Worm (Caenorhabditis elegans) whole organism, L3 larva: ENCODE measurements around the gene rbm-34.
A peak's percentile ranks its signal among the peaks of the same experiment; 100 is the strongest.

Experiments
- R02D3.7 ChIP-seq: fragments of 150-350 bp; optimal IDR thresholded peaks from 2 replicates; lab custom pipeline; 2014; ENCODE audit warnings: missing biosample characterization, missing genetic modification characterization
- ZK546.5 ChIP-seq: sonication (generic microtip); optimal IDR thresholded peaks from 2 replicates; lab custom pipeline; 2017; ENCODE audit warnings: missing biosample characterization, missing genetic modification characterization
- ama-1 ChIP-seq: fragments of 150-350 bp; optimal IDR thresholded peaks from 2 replicates; lab custom pipeline; 2018
- ceh-16 ChIP-seq: sonication (generic microtip); optimal IDR thresholded peaks from 2 replicates; lab custom pipeline; 2017; ENCODE audit warnings: missing biosample characterization, missing genetic modification characterization
- ceh-28 ChIP-seq: fragments of 150-350 bp; optimal IDR thresholded peaks from 2 replicates; lab custom pipeline; 2014; ENCODE audit warnings: missing biosample characterization, missing genetic modification reagents, missing genetic modification characterization
- ceh-82 ChIP-seq: fragments of 150-350 bp; optimal IDR thresholded peaks from 2 replicates; lab custom pipeline; 2014; ENCODE audit warnings: missing biosample characterization, missing genetic modification characterization
- daf-12 ChIP-seq: fragments of 150-350 bp; optimal IDR thresholded peaks from 2 replicates; lab custom pipeline; 2014; ENCODE audit warnings: missing biosample characterization, missing genetic modification reagents, missing genetic modification characterization
- egl-27 ChIP-seq: sonication (generic microtip); optimal IDR thresholded peaks from 4 replicates; lab custom pipeline; 2017; ENCODE audit warnings: missing biosample characterization, missing genetic modification reagents, missing genetic modification characterization
- egl-5 ChIP-seq: fragments of 150-350 bp; optimal IDR thresholded peaks from 2 replicates; lab custom pipeline; 2017; ENCODE audit warnings: missing biosample characterization, missing genetic modification reagents, missing genetic modification characterization, inconsistent platforms
- elt-1 ChIP-seq: fragments of 150-350 bp; optimal IDR thresholded peaks from 2 replicates; lab custom pipeline; 2014; ENCODE audit warnings: missing biosample characterization, missing genetic modification characterization
- elt-2 ChIP-seq: sonication (generic microtip); optimal IDR thresholded peaks from 2 replicates; lab custom pipeline; 2016; ENCODE audit warnings: missing genetic modification reagents, mild to moderate bottlenecking, missing genetic modification characterization, missing compliant biosample characterization
- elt-3 ChIP-seq, 3 experiments: fragments of 150-350 bp in 1 of 3; sonication (generic microtip) in 2 of 3; optimal IDR thresholded peaks; 2 replicates in 2 of 3; 4 replicates in 1 of 3; lab custom pipeline; 2014 to 2017; ENCODE audit warnings: missing biosample characterization in 3 of 3, missing genetic modification characterization in 3 of 3
- eor-1 ChIP-seq, 2 experiments: fragments of 150-350 bp; optimal IDR thresholded peaks; 2 replicates each; lab custom pipeline; 2014 to 2018; ENCODE audit warnings: missing biosample characterization in 2 of 2, missing genetic modification characterization in 2 of 2
- fkh-10 ChIP-seq: sonication (generic microtip); optimal IDR thresholded peaks from 2 replicates; lab custom pipeline; 2017; ENCODE audit warnings: missing biosample characterization, missing genetic modification reagents, missing genetic modification characterization
- fkh-2 ChIP-seq: fragments of 150-350 bp; optimal IDR thresholded peaks from 2 replicates; lab custom pipeline; 2014; ENCODE audit warnings: missing biosample characterization, missing genetic modification reagents, missing genetic modification characterization
- fos-1 ChIP-seq: fragments of 150-350 bp; optimal IDR thresholded peaks from 2 replicates; lab custom pipeline; 2014; ENCODE audit warnings: missing biosample characterization, missing genetic modification characterization
- hmg-11 ChIP-seq: sonication (generic microtip); optimal IDR thresholded peaks from 2 replicates; lab custom pipeline; 2016; ENCODE audit warnings: missing genetic modification characterization, missing compliant biosample characterization
- jun-1 ChIP-seq: fragments of 150-350 bp; optimal IDR thresholded peaks from 2 replicates; lab custom pipeline; 2014; ENCODE audit warnings: missing biosample characterization, missing genetic modification reagents, missing genetic modification characterization
- lin-15B ChIP-seq: fragments of 150-350 bp; optimal IDR thresholded peaks from 2 replicates; lab custom pipeline; 2014; ENCODE audit warnings: missing biosample characterization, missing genetic modification characterization
- lsy-12 ChIP-seq: sonication (generic microtip); optimal IDR thresholded peaks from 2 replicates; lab custom pipeline; 2016; ENCODE audit warnings: mild to moderate bottlenecking, missing genetic modification characterization, missing compliant biosample characterization
- mdl-1 ChIP-seq: fragments of 150-350 bp; optimal IDR thresholded peaks from 2 replicates; lab custom pipeline; 2014; ENCODE audit warnings: missing biosample characterization, missing genetic modification characterization
- mml-1 ChIP-seq: fragments of 150-350 bp; sonication (generic microtip); optimal IDR thresholded peaks from 3 replicates; lab custom pipeline; 2014; ENCODE audit warnings: missing biosample characterization, missing genetic modification characterization
- nfya-1 ChIP-seq: sonication (generic microtip); optimal IDR thresholded peaks from 2 replicates; lab custom pipeline; 2017; ENCODE audit warnings: missing genetic modification characterization, mild to moderate bottlenecking, missing compliant biosample characterization, antibody characterized with exemption, moderate library complexity; ENCODE audit not compliant: insufficient read depth
- nhr-11 ChIP-seq: fragments of 150-350 bp; optimal IDR thresholded peaks from 2 replicates; lab custom pipeline; 2014; ENCODE audit warnings: missing biosample characterization, missing genetic modification characterization
- nhr-12 ChIP-seq: fragments of 150-350 bp; optimal IDR thresholded peaks from 2 replicates; lab custom pipeline; 2014; ENCODE audit warnings: missing biosample characterization, missing genetic modification characterization
- nhr-23 ChIP-seq: fragments of 150-350 bp; optimal IDR thresholded peaks from 2 replicates; lab custom pipeline; 2014; ENCODE audit warnings: missing biosample characterization, missing genetic modification reagents, missing genetic modification characterization
- nhr-237 ChIP-seq: fragments of 150-350 bp; optimal IDR thresholded peaks from 2 replicates; lab custom pipeline; 2014; ENCODE audit warnings: missing biosample characterization, missing genetic modification characterization
- nhr-28 ChIP-seq: fragments of 150-350 bp; optimal IDR thresholded peaks from 2 replicates; lab custom pipeline; 2014; ENCODE audit warnings: missing biosample characterization, missing genetic modification characterization
- nhr-67 ChIP-seq: fragments of 150-350 bp; optimal IDR thresholded peaks from 2 replicates; lab custom pipeline; 2014; ENCODE audit warnings: missing biosample characterization, missing genetic modification characterization
- nhr-76 ChIP-seq: fragments of 150-350 bp; sonication (generic microtip); optimal IDR thresholded peaks from 5 replicates; lab custom pipeline; 2014; ENCODE audit warnings: missing biosample characterization, missing genetic modification characterization
- nhr-77 ChIP-seq: fragments of 150-350 bp; optimal IDR thresholded peaks from 2 replicates; lab custom pipeline; 2014; ENCODE audit warnings: missing biosample characterization, missing genetic modification characterization
- pha-4 ChIP-seq: fragments of 150-350 bp; optimal IDR thresholded peaks from 2 replicates; lab custom pipeline; 2014; ENCODE audit warnings: missing biosample characterization, missing genetic modification reagents, missing genetic modification characterization
- sea-2 ChIP-seq: fragments of 150-350 bp; sonication (generic microtip); optimal IDR thresholded peaks from 4 replicates; lab custom pipeline; 2014; ENCODE audit warnings: missing biosample characterization, missing genetic modification reagents, missing genetic modification characterization
- skn-1 ChIP-seq: fragments of 150-350 bp; optimal IDR thresholded peaks from 2 replicates; lab custom pipeline; 2014; ENCODE audit warnings: missing biosample characterization, missing genetic modification characterization
- tbx-2 ChIP-seq: sonication (generic microtip); optimal IDR thresholded peaks from 2 replicates; lab custom pipeline; 2016; ENCODE audit warnings: mild to moderate bottlenecking, missing genetic modification characterization, missing compliant biosample characterization
- unc-39 ChIP-seq: sonication (generic microtip); optimal IDR thresholded peaks from 4 replicates; lab custom pipeline; 2017; ENCODE audit warnings: missing biosample characterization, missing genetic modification characterization
- unc-62 ChIP-seq: fragments of 150-350 bp; sonication (generic microtip); optimal IDR thresholded peaks from 4 replicates; lab custom pipeline; 2014; ENCODE audit warnings: missing biosample characterization, missing genetic modification reagents, missing genetic modification characterization
- zag-1 ChIP-seq: fragments of 150-350 bp; optimal IDR thresholded peaks from 2 replicates; lab custom pipeline; 2014; ENCODE audit warnings: missing biosample characterization, missing genetic modification characterization
- ztf-11 ChIP-seq: fragments of 150-350 bp; optimal IDR thresholded peaks from 2 replicates; lab custom pipeline; 2014; ENCODE audit warnings: missing biosample characterization, missing genetic modification characterization
- ztf-4 ChIP-seq: fragments of 150-350 bp; optimal IDR thresholded peaks from 2 replicates; lab custom pipeline; 2014; ENCODE audit warnings: missing biosample characterization, missing genetic modification characterization

The rbm-34 gene

DNA sequence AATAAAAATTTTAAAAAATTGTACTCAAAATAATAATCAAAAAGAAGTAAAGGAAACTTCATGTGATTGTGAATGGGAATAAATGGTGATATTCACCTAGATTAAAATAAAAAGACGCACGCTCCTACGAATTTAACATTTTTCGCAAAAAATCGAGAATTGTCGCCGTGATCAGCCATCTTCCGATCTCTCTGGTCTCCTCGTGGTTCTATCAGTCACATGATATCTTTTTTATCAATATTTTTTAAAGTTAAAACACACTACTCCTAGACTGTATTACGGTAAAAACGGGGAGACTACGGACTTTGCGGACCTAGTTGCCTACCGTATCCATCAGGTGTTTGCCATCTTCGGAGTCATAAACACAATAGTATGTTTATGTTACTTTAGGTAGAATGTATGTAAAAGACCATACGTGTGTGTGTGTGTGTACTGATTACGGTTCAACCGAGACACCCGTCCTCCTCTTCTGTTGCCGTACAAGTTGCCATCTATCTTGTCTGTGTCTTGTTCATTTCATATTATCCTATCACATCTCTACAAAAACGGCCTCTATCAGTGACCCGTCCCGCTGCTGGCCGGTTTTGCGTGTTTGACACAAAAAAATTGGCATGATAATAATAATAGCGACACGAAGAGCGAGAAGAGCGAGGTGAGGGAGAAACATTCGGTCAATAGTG lies 38.6 kb upstream of the rbm-34 start, which contains the start of gene T12G3.2 (continued):
- TF ChIP-seq fkh-2 (tag; lab: Kevin White, UChicago) (no peak), tbx-2 (no peak), lsy-12 (tag; lab: Kevin White, UChicago) (peak; percentile 1)

ce11 chrIV:12047552-12048347 lies 37.5 kb upstream of the rbm-34 start, which contains the start of gene T12G3.4:
T12G3.4 (plus strand) TSS chrIV:12048256.
- TF ChIP-seq pha-4 (tag; lab: Kevin White, UChicago) (peak; percentile 90), nhr-76 (tag; lab: Kevin White, UChicago) (no peak)
- TF ChIP-seq, all 47 proteins: peak for 1

ce11 chrIV:12051049-12051792 lies 34.0 kb upstream of the rbm-34 start, which contains the start of the genes bre-5 and spt-5:
bre-5 (minus strand) TSS chrIV:12051215.
spt-5 (plus strand) TSS chrIV:12051491.
- no peak for TF ChIP-seq elt-2 (tag; lab: Kevin White, UChicago)
- peak; percentile 35 for TF ChIP-seq ceh-28 (tag; lab: Kevin White, UChicago)
- TF ChIP-seq nhr-77 (tag; lab: Kevin White, UChicago): no peak
- TF ChIP-seq sea-2 (GFP tag; lab: Kevin White, UChicago): no peak
- no peak for TF ChIP-seq skn-1 (tag; lab: Kevin White, UChicago)
- TF ChIP-seq R02D3.7 (tag; lab: Kevin White, UChicago): no peak
- TF ChIP-seq fos-1 (tag; lab: Kevin White, UChicago): no peak
- no peak for TF ChIP-seq elt-1 (tag; lab: Kevin White, UChicago)
- TF ChIP-seq unc-62 (GFP tag; lab: Kevin White, UChicago): no peak
- TF ChIP-seq ztf-4: no peak
- no peak for TF ChIP-seq egl-27 (tag; lab: Kevin White, UChicago)
- no peak for TF ChIP-seq lsy-12 (tag; lab: Kevin White, UChicago)
- no peak for TF ChIP-seq ama-1 (lab: Kevin White, UChicago)
- no peak for TF ChIP-seq mdl-1 (tag; lab: Kevin White, UChicago)
- peak; percentile 64 for TF ChIP-seq pha-4 (tag; lab: Kevin White, UChicago)
- no peak for TF ChIP-seq nhr-237 (tag; lab: Kevin White, UChicago)
- TF ChIP-seq egl-5 (tag; lab: Kevin White, UChicago): no peak
- TF ChIP-seq ztf-11 (tag; lab: Kevin White, UChicago): no peak
- peak; percentile 21 for TF ChIP-seq nhr-23 (tag; lab: Kevin White, UChicago)
- no peak for TF ChIP-seq unc-39 (tag; lab: Kevin White, UChicago)
- no peak for TF ChIP-seq ceh-16 (tag; lab: Kevin White, UChicago)
- TF ChIP-seq jun-1 (tag; lab: Kevin White, UChicago): no peak
- TF ChIP-seq nfya-1 (tag; lab: Kevin White, UChicago): no peak
- no peak for TF ChIP-seq eor-1 (tag; optimal IDR thresholded peaks at IDR 0.05; lab: Kevin White, UChicago)
- no peak for TF ChIP-seq nhr-12 (tag; lab: Kevin White, UChicago)
- no peak for TF ChIP-seq nhr-11 (tag; lab: Kevin White, UChicago)
- peak; percentile 36 for TF ChIP-seq lin-15B
- no peak for TF ChIP-seq ZK546.5
- peak; percentile 47 for TF ChIP-seq hmg-11
- TF ChIP-seq zag-1 (tag; lab: Kevin White, UChicago): no peak

DNA sequence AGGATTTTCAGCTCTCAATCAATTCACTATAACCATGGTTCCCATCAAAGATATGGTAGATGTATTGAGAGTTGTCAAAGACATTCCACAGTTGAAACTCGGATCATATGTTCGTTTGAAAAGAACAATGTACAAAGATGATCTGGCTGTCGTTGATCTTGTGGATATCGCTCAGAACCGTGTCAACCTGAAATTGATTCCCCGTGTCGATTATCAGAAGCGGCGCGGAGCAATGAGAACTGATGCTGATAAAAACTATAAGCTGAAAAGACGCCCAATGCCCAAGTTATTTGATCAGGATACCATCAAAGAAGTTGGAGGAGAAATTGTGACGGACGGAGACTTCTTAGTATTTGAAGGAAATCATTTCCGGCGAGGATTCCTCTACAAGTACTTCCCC lies 32.8 kb upstream of the rbm-34 start:
- TF ChIP-seq nhr-28 (no peak), nhr-76 (tag; lab: Kevin White, UChicago) (no peak), nhr-67 (no peak), ama-1 (lab: Kevin White, UChicago) (no peak), lin-15B (no peak), daf-12 (tag; lab: Kevin White, UChicago) (no peak), fkh-2 (tag; lab: Kevin White, UChicago) (no peak), egl-27 (tag; lab: Kevin White, UChicago) (no peak), R02D3.7 (tag; lab: Kevin White, UChicago) (no peak), nfya-1 (tag; lab: Kevin White, UChicago) (no peak), zag-1 (tag; lab: Kevin White, UChicago) (no peak), ceh-82 (tag; lab: Kevin White, UChicago) (no peak), mdl-1 (tag; lab: Kevin White, UChicago) (no peak), fkh-10 (GFP tag; lab: Kevin White, UChicago) (no peak), elt-3 (tag; optimal IDR thresholded peaks at IDR 0.05; lab: Kevin White, UChicago) (no peak), pha-4 (tag; lab: Kevin White, UChicago) (no peak), ztf-4 (no peak), nhr-12 (tag; lab: Kevin White, UChicago) (no peak), hmg-11 (no peak), mml-1 (tag; lab: Kevin White, UChicago) (no peak)
